Worm (Caenorhabditis elegans): Measurements from ENCODE around the gene T28D6.5.

- TF ChIP-seq ama-1 (optimal IDR thresholded peaks at IDR 0.05): no peak
- no peak for TF ChIP-seq tbx-11 (GFP tag; IDR thresholded peaks at IDR 0.05)
- no peak for TF ChIP-seq ets-7 (tag; optimal IDR thresholded peaks at IDR 0.05)
- TF ChIP-seq hnd-1 (tag; optimal IDR thresholded peaks at IDR 0.05): no peak
- TF ChIP-seq flt-1 (GFP tag; IDR thresholded peaks at IDR 0.05): no peak
- no peak for TF ChIP-seq B0310.2 (tag; optimal IDR thresholded peaks at IDR 0.05)
- TF ChIP-seq F13C5.2 (tag; optimal IDR thresholded peaks at IDR 0.05): no peak
These were observed 4.1 kb downstream of the T28D6.5 start for ce11 chrIII:11337627-11338026.
